Worm (Caenorhabditis elegans) whole organism, late embryonic: Measurements from ENCODE around the gene K07G6.1.

Experiments used
- ceh-6 ChIP-seq: fragments of 200-800 bp; sonication (Bioruptor generic); optimal IDR thresholded peaks from 2 replicates; lab custom pipeline; 2018; ENCODE audit warnings: mild to moderate bottlenecking, missing genetic modification characterization, missing compliant biosample characterization
- dmd-4 ChIP-seq: sonication (generic microtip); optimal IDR thresholded peaks from 2 replicates; lab custom pipeline; 2016; ENCODE audit warnings: borderline replicate concordance, missing genetic modification characterization, missing compliant biosample characterization
- dve-1 ChIP-seq: sonication (generic microtip); optimal IDR thresholded peaks from 2 replicates; lab custom pipeline; 2017; ENCODE audit warnings: antibody characterized with exemption, mild to moderate bottlenecking, missing genetic modification characterization, missing compliant biosample characterization
- nfya-1 ChIP-seq: sonication (generic microtip); optimal IDR thresholded peaks from 2 replicates; lab custom pipeline; 2017; ENCODE audit warnings: missing genetic modification characterization, mild to moderate bottlenecking, missing compliant biosample characterization, antibody characterized with exemption, moderate library complexity
- npax-4 ChIP-seq: sonication (generic microtip); optimal IDR thresholded peaks from 2 replicates; lab custom pipeline; 2016; ENCODE audit warnings: missing genetic modification characterization, missing compliant biosample characterization
- pqm-1 ChIP-seq: sonication (generic microtip); optimal IDR thresholded peaks from 2 replicates; lab custom pipeline; 2016; ENCODE audit warnings: missing genetic modification characterization, missing compliant biosample characterization
- ref-2 ChIP-seq: sonication (generic microtip); optimal IDR thresholded peaks from 2 replicates; lab custom pipeline; 2016; ENCODE audit warnings: missing genetic modification characterization, missing compliant biosample characterization

DNA sequence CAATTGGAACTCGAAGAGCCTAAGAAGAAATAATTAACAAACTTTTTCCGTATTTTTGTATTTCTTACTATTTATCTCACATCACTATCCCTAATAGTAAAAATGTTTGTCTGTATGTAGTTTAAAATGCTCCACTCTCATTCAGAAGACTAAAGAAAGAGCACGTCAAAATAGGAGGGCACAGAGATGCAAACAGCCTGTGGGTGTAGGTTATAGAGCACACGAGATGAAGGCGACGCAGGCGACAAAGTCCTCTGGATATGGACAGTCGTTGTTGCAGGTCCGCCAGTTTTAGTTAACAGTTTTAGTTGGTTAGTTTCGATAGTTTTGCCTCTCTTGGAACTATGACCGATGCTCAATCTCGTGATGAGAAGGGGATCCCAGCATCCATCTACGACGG is 9.4 kb upstream of the K07G6.1 start, which contains the start of gene ceh-82:
- TF ChIP-seq npax-4 (tag; lab: Kevin White, UChicago) (no peak), ceh-6 (GFP tag; lab: Kevin White, UChicago) (no peak), pqm-1 (tag; lab: Kevin White, UChicago) (no peak), dve-1 (tag; lab: Kevin White, UChicago) (no peak), ref-2 (tag; lab: Kevin White, UChicago) (no peak), dmd-4 (tag; lab: Kevin White, UChicago) (no peak), nfya-1 (tag; lab: Kevin White, UChicago) (no peak)
